Fruit fly (Drosophila melanogaster): Measurements from ENCODE around the gene CG3819.

CG3819 gene

DNA sequence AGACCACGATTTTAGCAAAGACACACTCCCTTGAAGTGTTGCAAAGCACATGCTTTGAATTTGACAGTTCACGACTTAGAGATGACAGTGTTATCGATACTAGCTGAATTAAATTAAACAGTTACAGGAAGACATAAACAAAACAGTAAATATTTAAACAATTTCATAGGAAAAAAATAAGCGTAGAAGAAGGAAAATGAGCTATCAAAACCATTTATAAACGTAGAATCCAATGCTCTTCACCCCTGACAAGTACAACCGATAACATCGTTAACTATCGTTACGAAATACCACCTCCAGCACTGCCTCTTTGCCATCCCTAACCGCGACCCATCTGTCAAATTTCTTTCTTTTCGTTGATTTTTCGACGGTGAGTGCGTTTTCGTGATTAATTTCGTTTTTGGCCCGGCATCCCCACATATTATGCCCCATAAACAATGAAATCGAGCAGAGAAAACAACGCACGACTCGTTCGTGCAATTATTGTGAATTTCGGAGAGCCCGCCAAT lies 23.1 kb downstream of the CG3819 start, which contains the start of gene RpL26 (continued):
- peak; percentile 82 for TF ChIP-seq CG13296 (GFP tag; optimal IDR thresholded peaks at IDR 0.05)
- TF ChIP-seq Tbp (GFP tag; optimal IDR thresholded peaks at IDR 0.05) = no peak
- no peak; the same call in 1 of the 2 replicates for TF ChIP-seq Oaz (GFP tag; IDR thresholded peaks at IDR 0.05)
- no peak for TF ChIP-seq sens-2 (GFP tag; IDR thresholded peaks at IDR 0.05)
- no peak for TF ChIP-seq cas (GFP tag; IDR thresholded peaks at IDR 0.05)
- TF ChIP-seq CG1024 (GFP tag; IDR thresholded peaks at IDR 0.05) = no peak
- peak; percentile 91 for TF ChIP-seq shn (GFP tag; optimal IDR thresholded peaks at IDR 0.05)
- no peak for TF ChIP-seq CG7745 (tag; optimal IDR thresholded peaks at IDR 0.05)
- TF ChIP-seq lola (GFP tag; optimal IDR thresholded peaks at IDR 0.05) = peak in 1 of 3 experiments; percentile 77
- peak; percentile 29 to 48 for TF ChIP-seq bsh (GFP tag; optimal IDR thresholded peaks at IDR 0.05)
- TF ChIP-seq CG7556 (GFP tag; optimal IDR thresholded peaks at IDR 0.05) = peak; percentile 52
- TF ChIP-seq CG18011 (GFP tag; optimal IDR thresholded peaks at IDR 0.05) = peak; percentile 48
- TF ChIP-seq twi (tag; optimal IDR thresholded peaks at IDR 0.05) = peak; percentile 77
- TF ChIP-seq seq (GFP tag; IDR thresholded peaks at IDR 0.05) = no peak
- peak; percentile 92 for TF ChIP-seq nmo (GFP tag; optimal IDR thresholded peaks at IDR 0.05)
- no peak for TF ChIP-seq Trl (optimal IDR thresholded peaks at IDR 0.05)
- peak; percentile 77 for TF ChIP-seq Trl (GFP tag; optimal IDR thresholded peaks at IDR 0.05)
- TF ChIP-seq CG2116 (GFP tag; optimal IDR thresholded peaks at IDR 0.05) = peak; percentile 84
- peak; percentile 82 for TF ChIP-seq CHES-1-like (GFP tag; optimal IDR thresholded peaks at IDR 0.05)
- no peak for TF ChIP-seq aop (GFP tag; IDR thresholded peaks at IDR 0.05)
- 0 out of 2 replicates have a peak, but pooled peaks have one; percentile 12 for TF ChIP-seq Nf-YA (GFP tag; IDR thresholded peaks at IDR 0.05)
- TF ChIP-seq Ada2b (GFP tag; IDR thresholded peaks at IDR 0.05) = 0 out of 2 replicates have a peak, but pooled peaks have one; percentile 19
- no peak for TF ChIP-seq abd-A (tag; optimal IDR thresholded peaks at IDR 0.05)
- peak; percentile 71 for TF ChIP-seq CG8924 (tag; optimal IDR thresholded peaks at IDR 0.05)
- TF ChIP-seq fru (optimal IDR thresholded peaks at IDR 0.05) = no peak
- peak; percentile 93 for TF ChIP-seq Bgb (GFP tag; IDR thresholded peaks at IDR 0.05; ENCODE audit: partially characterized antibody)
- TF ChIP-seq stwl (tag; optimal IDR thresholded peaks at IDR 0.05) = peak; percentile 46
- TF ChIP-seq gfzf (GFP tag; optimal IDR thresholded peaks at IDR 0.05) = peak; percentile 40
- TF ChIP-seq Hr3 (GFP tag; optimal IDR thresholded peaks at IDR 0.05) = peak; percentile 74
- peak; percentile 28 for TF ChIP-seq CG1603 (tag; optimal IDR thresholded peaks at IDR 0.05)
- peak; percentile 81 for TF ChIP-seq CG9876 (GFP tag; optimal IDR thresholded peaks at IDR 0.05)
- peak; percentile 88 for TF ChIP-seq pum (GFP tag; optimal IDR thresholded peaks at IDR 0.05)
- TF ChIP-seq CG15514 (GFP tag; optimal IDR thresholded peaks at IDR 0.05) = peak; percentile 69
- peak; percentile 73; the same call in 1 of the 2 replicates for TF ChIP-seq lmd (GFP tag; IDR thresholded peaks at IDR 0.05)
- TF ChIP-seq sr (GFP tag; IDR thresholded peaks at IDR 0.05) = no peak
- peak; percentile 43 for TF ChIP-seq CG17359 (tag; optimal IDR thresholded peaks at IDR 0.05)
- TF ChIP-seq dan (GFP tag; IDR thresholded peaks at IDR 0.05) = no peak
- TF ChIP-seq en (GFP tag; optimal IDR thresholded peaks at IDR 0.05) = peak; percentile 54
- peak; percentile 80 for TF ChIP-seq Ptx1 (GFP tag; IDR thresholded peaks at IDR 0.05)
- peak; percentile 69 for TF ChIP-seq CG12744 (GFP tag; optimal IDR thresholded peaks at IDR 0.05)
- peak; percentile 45 for TF ChIP-seq CG3838 (GFP tag; optimal IDR thresholded peaks at IDR 0.05)
- peak; percentile 6 for TF ChIP-seq CG12236 (GFP tag; optimal IDR thresholded peaks at IDR 0.05)
- TF ChIP-seq CG17385 (GFP tag; optimal IDR thresholded peaks at IDR 0.05) = peak; percentile 74
- peak; percentile 71 for TF ChIP-seq Side (GFP tag; optimal IDR thresholded peaks at IDR 0.05)
- TF ChIP-seq gro (GFP tag; optimal IDR thresholded peaks at IDR 0.05) = peak; percentile 77
- TF ChIP-seq jigr1 (GFP tag; IDR thresholded peaks at IDR 0.05) = no peak
- TF ChIP-seq Hr51 (GFP tag; optimal IDR thresholded peaks at IDR 0.05) = peak; percentile 74 to 78
- peak; percentile 61 for TF ChIP-seq tin (GFP tag; optimal IDR thresholded peaks at IDR 0.05)
- TF ChIP-seq HLH54F (GFP tag; optimal IDR thresholded peaks at IDR 0.05) = peak; percentile 86
- peak; percentile 74; the same call in 1 of the 2 replicates for TF ChIP-seq vvl (GFP tag; IDR thresholded peaks at IDR 0.05)
- TF ChIP-seq HLH3B (GFP tag; IDR thresholded peaks at IDR 0.05) = 0 out of 2 replicates have a peak, but pooled peaks have one; percentile 36

All from whole organism, embryonic.